Fruit fly (Drosophila melanogaster): Measurements from ENCODE around the gene Aven.

Gene Aven

dm6 chrX:12665112-12665795 lies 35.8 kb upstream of the Aven start (continued):
- TF ChIP-seq Antp (GFP tag; optimal IDR thresholded peaks at IDR 0.05) (peak; percentile 4), CG17359 (tag; optimal IDR thresholded peaks at IDR 0.05) (peak; percentile 91), CG4360 (GFP tag; IDR thresholded peaks at IDR 0.05) (peak; percentile 97), luna (GFP tag; optimal IDR thresholded peaks at IDR 0.05) (no peak), scrt (GFP tag; optimal IDR thresholded peaks at IDR 0.05) (peak; percentile 78), hkb (optimal IDR thresholded peaks at IDR 0.05) (no peak), hkb (GFP tag; IDR thresholded peaks at IDR 0.05) (peak; percentile 90), gsb-n (tag; optimal IDR thresholded peaks at IDR 0.05) (peak; percentile 87), CG14014 (GFP tag; IDR thresholded peaks at IDR 0.05) (peak; percentile 88), CG17802 (tag; optimal IDR thresholded peaks at IDR 0.05) (peak; percentile 71), CG18011 (GFP tag; optimal IDR thresholded peaks at IDR 0.05) (peak; percentile 62), lmd (GFP tag; IDR thresholded peaks at IDR 0.05) (peak; percentile 91), CG18619 (GFP tag; optimal IDR thresholded peaks at IDR 0.05) (peak; percentile 89), ac (GFP tag; optimal IDR thresholded peaks at IDR 0.05) (peak; percentile 64), CG15514 (GFP tag; optimal IDR thresholded peaks at IDR 0.05) (peak; percentile 59), CG30020 (tag; optimal IDR thresholded peaks at IDR 0.05) (peak; percentile 49)

dm6 chrX:12664117-12664783 lies 34.8 kb upstream of the Aven start:
- TF ChIP-seq CG17186 (GFP tag; optimal IDR thresholded peaks at IDR 0.05) (no peak), peb (GFP tag; IDR thresholded peaks at IDR 0.05) (no peak), Hmr (GFP tag; optimal IDR thresholded peaks at IDR 0.05) (no peak), dmrt11E (tag; optimal IDR thresholded peaks at IDR 0.05) (peak; percentile 10), crol (GFP tag; IDR thresholded peaks at IDR 0.05) (peak; percentile 68), Atf3 (GFP tag; optimal IDR thresholded peaks at IDR 0.05) (no peak), CG4360 (GFP tag; IDR thresholded peaks at IDR 0.05) (peak; percentile 97), ken (GFP tag; IDR thresholded peaks at IDR 0.05) (no peak), nerfin-2 (GFP tag; IDR thresholded peaks at IDR 0.05; ENCODE audit: partially characterized antibody) (no peak), Med (GFP tag) (peak; percentile 36), schlank (tag; optimal IDR thresholded peaks at IDR 0.05) (no peak), CG1647 (GFP tag; optimal IDR thresholded peaks at IDR 0.05) (no peak), row (GFP tag; IDR thresholded peaks at IDR 0.05) (0 out of 3 replicates have a peak, but pooled peaks have one; percentile 17), CG3838 (GFP tag; optimal IDR thresholded peaks at IDR 0.05) (no peak), eve (GFP tag; optimal IDR thresholded peaks at IDR 0.05) (peak in 1 of 2 experiments; percentile 49), Elba2 (GFP tag; optimal IDR thresholded peaks at IDR 0.05) (peak; percentile 54), CG8281 (tag; optimal IDR thresholded peaks at IDR 0.05) (peak; percentile 36), CG34422 (GFP tag; IDR thresholded peaks at IDR 0.05) (no peak), twi (tag; optimal IDR thresholded peaks at IDR 0.05) (peak; percentile 97), Sry-β (GFP tag; optimal IDR thresholded peaks at IDR 0.05) (peak; percentile 85), al (GFP tag; IDR thresholded peaks at IDR 0.05) (no peak), CG2199 (GFP tag; IDR thresholded peaks at IDR 0.05) (0 out of 3 replicates have a peak, but pooled peaks have one; percentile 55), bowl (GFP tag; IDR thresholded peaks at IDR 0.05) (no peak), CG12769 (tag; optimal IDR thresholded peaks at IDR 0.05) (no peak), Sox102F (GFP tag; optimal IDR thresholded peaks at IDR 0.05) (no peak), crc (GFP tag; optimal IDR thresholded peaks at IDR 0.05) (no peak), grau (tag; optimal IDR thresholded peaks at IDR 0.05) (no peak), Dref (GFP tag; IDR thresholded peaks at IDR 0.05) (no peak), sens (GFP tag) (peak; percentile 12), Dll (GFP tag; IDR thresholded peaks at IDR 0.05; ENCODE audit: partially characterized antibody) (no peak)
